Fruit fly (Drosophila melanogaster): ENCODE results near the gene CG32305.

dm6 chr3L:2256422-2257172 is 8.2 kb downstream of the CG32305 start:
- TF ChIP-seq usp (GFP tag; optimal IDR thresholded peaks at IDR 0.05) (no peak), psq (optimal IDR thresholded peaks at IDR 0.05) (no peak), CG8478 (optimal IDR thresholded peaks at IDR 0.05) (no peak), EcR (GFP tag; optimal IDR thresholded peaks at IDR 0.05) (no peak), pan (optimal IDR thresholded peaks at IDR 0.05) (no peak), Dll (optimal IDR thresholded peaks at IDR 0.05) (no peak)
